Worm (Caenorhabditis elegans) whole organism, L4 larva: ENCODE results near the gene C04H5.7.

Experiments used
- nhr-42 ChIP-seq: fragments of 200-800 bp; sonication (Bioruptor generic); IDR thresholded peaks from 2 replicates; pipeline ENCODE4 v1.3.6; 2022; ENCODE audit warnings: missing genetic modification characterization, missing compliant biosample characterization
- unc-62 ChIP-seq, 3 experiments: fragments of 150-350 bp in 1 of 3; sonication (generic microtip); optimal IDR thresholded peaks in 2 of 3; peaks in 1 of 3; 1 replicate in 1 of 3; 2 replicates in 2 of 3; lab custom pipeline; 2014 to 2017; ENCODE audit warnings: missing biosample characterization in 3 of 3, missing genetic modification characterization in 3 of 3, missing genetic modification reagents in 3 of 3, missing genotype in 1 of 3
- vab-7 ChIP-seq: fragments of 200-800 bp; sonication (Bioruptor generic); IDR thresholded peaks from 2 replicates; pipeline ENCODE4 v1.3.6; 2022; ENCODE audit warnings: missing genetic modification reagents, missing genetic modification characterization, missing compliant biosample characterization

ce11 chrII:14528233-14528802 lies 9.4 kb upstream of the C04H5.7 start, which contains the start of the genes F57C2.5 and spat-1:
- TF ChIP-seq nhr-42 (GFP tag; lab: Robert Waterston, UW) (no peak), vab-7 (GFP tag; lab: Robert Waterston, UW) (peak; percentile 59; the same call in 1 of the 2 replicates), unc-62 (GFP tag; optimal IDR thresholded peaks at IDR 0.05 in 1 of 2; lab: Kevin White, UChicago) (peak in 1 of 2 experiments; percentile 73), unc-62 (tag; optimal IDR thresholded peaks at IDR 0.05; lab: Kevin White, UChicago) (no peak)
